Worm (Caenorhabditis elegans) whole organism, L4 larva: ENCODE measurements around the gene F54F7.2.
A peak's percentile ranks its signal among the peaks of the same experiment; 100 is the strongest.

ENCODE experiments used
- F10B5.3 ChIP-seq: sonication (generic microtip); optimal IDR thresholded peaks from 2 replicates; lab custom pipeline; 2016; ENCODE audit warnings: mild to moderate bottlenecking, missing genetic modification characterization, missing compliant biosample characterization
- Y48G9A.11 ChIP-seq: fragments of 200-800 bp; sonication (Bioruptor generic); IDR thresholded peaks from 2 replicates; pipeline ENCODE4 v1.3.6; 2022; ENCODE audit warnings: missing genetic modification reagents, missing genetic modification characterization, missing compliant biosample characterization
- Y5F2A.4 ChIP-seq: fragments of 200-800 bp; sonication (Bioruptor generic); optimal IDR thresholded peaks from 2 replicates; lab custom pipeline; 2018; ENCODE audit warnings: mild to moderate bottlenecking, missing genetic modification characterization, missing compliant biosample characterization
- Y75B8A.6 ChIP-seq: fragments of 200-800 bp; sonication (Bioruptor generic); IDR thresholded peaks from 2 replicates; pipeline ENCODE4 v1.3.6; 2022; ENCODE audit warnings: missing genetic modification reagents, missing genetic modification characterization, missing compliant biosample characterization
- ZK546.5 ChIP-seq, 2 experiments: sonication (generic microtip); optimal IDR thresholded peaks; 2 replicates each; lab custom pipeline; 2017; ENCODE audit warnings: missing biosample characterization in 2 of 2, missing genetic modification characterization in 2 of 2
- arid-1 ChIP-seq: fragments of 200-800 bp; sonication (Bioruptor generic); conservative IDR thresholded peaks from 2 replicates; pipeline ENCODE4 v1.3.6; 2022; ENCODE audit warnings: missing genetic modification reagents, missing genetic modification characterization, missing compliant biosample characterization
- ceh-28 ChIP-seq: fragments of 150-350 bp; optimal IDR thresholded peaks from 2 replicates; lab custom pipeline; 2014; ENCODE audit warnings: missing biosample characterization, missing genetic modification reagents, missing genetic modification characterization
- ceh-44 ChIP-seq: fragments of 200-800 bp; sonication (Bioruptor generic); IDR thresholded peaks from 2 replicates; pipeline ENCODE4 v1.3.6; 2022; ENCODE audit warnings: missing genetic modification reagents, missing genetic modification characterization, missing compliant biosample characterization
- ceh-82 ChIP-seq: sonication (generic microtip); optimal IDR thresholded peaks from 2 replicates; lab custom pipeline; 2017; ENCODE audit warnings: missing biosample characterization, missing genetic modification characterization
- ctbp-1 ChIP-seq: fragments of 200-800 bp; sonication (Bioruptor generic); IDR thresholded peaks from 2 replicates; pipeline ENCODE4 v1.3.6; 2022; ENCODE audit warnings: missing genetic modification reagents, missing genetic modification characterization, missing compliant biosample characterization
- daf-16 ChIP-seq, 3 experiments: sonication (generic microtip); optimal IDR thresholded peaks; 2 replicates each; lab custom pipeline; 2016 to 2017; ENCODE audit warnings: missing genetic modification characterization in 3 of 3, missing genetic modification reagents in 3 of 3, mild to moderate bottlenecking in 2 of 3, missing compliant biosample characterization in 2 of 3, missing biosample characterization in 1 of 3, moderate library complexity in 1 of 3
- daf-8 ChIP-seq: fragments of 200-800 bp; sonication (Bioruptor generic); IDR thresholded peaks from 2 replicates; pipeline ENCODE4 v1.3.6; 2022; ENCODE audit warnings: missing genetic modification characterization, missing compliant biosample characterization
- dmd-6 ChIP-seq: fragments of 200-800 bp; sonication (Bioruptor generic); IDR thresholded peaks from 2 replicates; pipeline ENCODE4 v1.3.6; 2022; ENCODE audit warnings: missing genetic modification reagents, missing genetic modification characterization, missing compliant biosample characterization
- dmd-8 ChIP-seq: fragments of 200-800 bp; sonication (Bioruptor generic); IDR thresholded peaks from 2 replicates; pipeline ENCODE4 v1.3.6; 2022; ENCODE audit warnings: missing genetic modification characterization, missing compliant biosample characterization
- dve-1 ChIP-seq: sonication (generic microtip); optimal IDR thresholded peaks from 2 replicates; lab custom pipeline; 2017; ENCODE audit warnings: antibody characterized with exemption, mild to moderate bottlenecking, missing genetic modification characterization, missing compliant biosample characterization; ENCODE audit not compliant: insufficient read depth
- egl-43 ChIP-seq: fragments of 200-800 bp; sonication (Bioruptor generic); IDR thresholded peaks from 2 replicates; pipeline ENCODE4 v1.3.6; 2022; ENCODE audit warnings: missing genetic modification reagents, missing genetic modification characterization, missing compliant biosample characterization
- fkh-10 ChIP-seq: fragments of 150-350 bp; optimal IDR thresholded peaks from 2 replicates; lab custom pipeline; 2014; ENCODE audit warnings: missing biosample characterization, missing genetic modification reagents, missing genetic modification characterization
- lim-7 ChIP-seq: fragments of 200-800 bp; sonication (Bioruptor generic); IDR thresholded peaks from 2 replicates; pipeline ENCODE4 v1.3.6; 2022; ENCODE audit warnings: missing genetic modification characterization, missing compliant biosample characterization
- lin-1 ChIP-seq: fragments of 200-800 bp; sonication (Bioruptor generic); IDR thresholded peaks from 2 replicates; pipeline ENCODE4 v1.3.6; 2022; ENCODE audit warnings: missing genetic modification reagents, missing genetic modification characterization, missing compliant biosample characterization
- lin-15B ChIP-seq: fragments of 150-350 bp; sonication (generic microtip); optimal IDR thresholded peaks from 3 replicates; lab custom pipeline; 2014; ENCODE audit warnings: missing biosample characterization, missing genetic modification characterization
- lin-29 ChIP-seq: fragments of 200-800 bp; sonication (Bioruptor generic); IDR thresholded peaks from 2 replicates; pipeline ENCODE4 v1.3.6; 2022; ENCODE audit warnings: missing genetic modification reagents, missing genetic modification characterization, missing compliant biosample characterization
- lin-38 ChIP-seq: fragments of 200-800 bp; sonication (Bioruptor generic); IDR thresholded peaks from 2 replicates; pipeline ENCODE4 v1.3.6; 2022; ENCODE audit warnings: missing genetic modification reagents, missing genetic modification characterization, missing compliant biosample characterization
- madf-9 ChIP-seq: fragments of 200-800 bp; sonication (Bioruptor generic); conservative IDR thresholded peaks from 2 replicates; pipeline ENCODE4 v1.3.6; 2022; ENCODE audit warnings: missing genetic modification reagents, missing genetic modification characterization, missing compliant biosample characterization
- mdt-29 ChIP-seq: fragments of 200-800 bp; sonication (Bioruptor generic); IDR thresholded peaks from 2 replicates; pipeline ENCODE4 v1.3.6; 2022; ENCODE audit warnings: missing genetic modification reagents, missing genetic modification characterization, missing compliant biosample characterization
- mep-1 ChIP-seq: fragments of 150-350 bp; sonication (generic microtip); optimal IDR thresholded peaks from 3 replicates; lab custom pipeline; 2014; ENCODE audit warnings: missing biosample characterization, missing genetic modification characterization
- nhr-10 ChIP-seq: fragments of 150-350 bp; optimal IDR thresholded peaks from 2 replicates; lab custom pipeline; 2014; ENCODE audit warnings: missing biosample characterization, missing genetic modification characterization
- nhr-111 ChIP-seq: fragments of 200-800 bp; sonication (Bioruptor generic); optimal IDR thresholded peaks from 2 replicates; lab custom pipeline; 2018; ENCODE audit warnings: mild to moderate bottlenecking, missing genetic modification characterization, missing compliant biosample characterization
- nhr-28 ChIP-seq: fragments of 150-350 bp; optimal IDR thresholded peaks from 2 replicates; lab custom pipeline; 2014; ENCODE audit warnings: missing biosample characterization, missing genetic modification characterization
- nhr-41 ChIP-seq: fragments of 200-800 bp; sonication (Bioruptor generic); IDR thresholded peaks from 2 replicates; pipeline ENCODE4 v1.3.6; 2022; ENCODE audit warnings: missing genetic modification reagents, missing genetic modification characterization, missing compliant biosample characterization
- nhr-42 ChIP-seq: fragments of 200-800 bp; sonication (Bioruptor generic); IDR thresholded peaks from 2 replicates; pipeline ENCODE4 v1.3.6; 2022; ENCODE audit warnings: missing genetic modification characterization, missing compliant biosample characterization
- nhr-6 ChIP-seq: fragments of 150-350 bp; optimal IDR thresholded peaks from 2 replicates; lab custom pipeline; 2014; ENCODE audit warnings: missing biosample characterization, missing genetic modification characterization
- pqm-1 ChIP-seq: sonication (generic microtip); optimal IDR thresholded peaks from 2 replicates; lab custom pipeline; 2017; ENCODE audit warnings: missing biosample characterization, missing genetic modification characterization
- snpc-1.2 ChIP-seq: fragments of 200-800 bp; sonication (Bioruptor generic); IDR thresholded peaks from 2 replicates; pipeline ENCODE4 v1.3.6; 2022; ENCODE audit warnings: missing genetic modification reagents, missing genetic modification characterization, missing compliant biosample characterization
- snpc-4 ChIP-seq: fragments of 150-350 bp; optimal IDR thresholded peaks from 2 replicates; lab custom pipeline; 2014; ENCODE audit warnings: missing biosample characterization, missing genetic modification characterization
- spr-1 ChIP-seq: sonication (generic microtip); optimal IDR thresholded peaks from 2 replicates; lab custom pipeline; 2016; ENCODE audit warnings: mild to moderate bottlenecking, missing genetic modification characterization, missing compliant biosample characterization
- spr-3 ChIP-seq: fragments of 200-800 bp; sonication (Bioruptor generic); optimal IDR thresholded peaks from 2 replicates; lab custom pipeline; 2018; ENCODE audit warnings: mild to moderate bottlenecking, missing genetic modification characterization, missing compliant biosample characterization
- unc-39 ChIP-seq: sonication (generic microtip); optimal IDR thresholded peaks from 2 replicates; lab custom pipeline; 2017; ENCODE audit warnings: missing biosample characterization, missing genetic modification characterization
- zag-1 ChIP-seq: fragments of 150-350 bp; optimal IDR thresholded peaks from 2 replicates; lab custom pipeline; 2014; ENCODE audit warnings: missing biosample characterization, missing genetic modification characterization
- zfp-3 ChIP-seq: fragments of 200-800 bp; sonication (Bioruptor generic); conservative IDR thresholded peaks from 2 replicates; pipeline ENCODE4 v1.3.6; 2022; ENCODE audit warnings: missing genetic modification reagents, missing genetic modification characterization, missing compliant biosample characterization

The F54F7.2 gene

ce11 chrX:11872210-11872609, 28.7 kb downstream of the F54F7.2 start (continued):
- TF ChIP-seq lin-38 (no peak), Y5F2A.4 (GFP tag; lab: Kevin White, UChicago) (no peak), lin-15B (tag; lab: Kevin White, UChicago) (no peak), Y48G9A.11 (GFP tag; lab: Robert Waterston, UW) (no peak), arid-1 (GFP tag; lab: Robert Waterston, UW) (peak; percentile 63), ZK546.5 (tag; optimal IDR thresholded peaks at IDR 0.05; lab: Kevin White, UChicago) (no peak), lim-7 (GFP tag; lab: Robert Waterston, UW) (peak; percentile 76; the same call in 1 of the 2 replicates), snpc-4 (tag; lab: Kevin White, UChicago) (no peak), snpc-1.2 (GFP tag; lab: Robert Waterston, UW) (peak; percentile 78; the same call in 1 of the 2 replicates), nhr-41 (GFP tag; lab: Robert Waterston, UW) (peak; percentile 32; the same call in 1 of the 2 replicates), egl-43 (GFP tag; lab: Robert Waterston, UW) (no peak; the same call in none of the 2 replicates), dmd-8 (GFP tag; lab: Robert Waterston, UW) (0 out of 2 replicates have a peak, but pooled peaks have one; percentile 61), nhr-111 (GFP tag; lab: Kevin White, UChicago) (peak; percentile 27), mdt-29 (GFP tag; lab: Robert Waterston, UW) (peak; percentile 71; the same call in 1 of the 2 replicates), Y75B8A.6 (GFP tag; lab: Robert Waterston, UW) (0 out of 2 replicates have a peak, but pooled peaks have one; percentile 20), daf-16 (GFP tag; optimal IDR thresholded peaks at IDR 0.05; lab: Kevin White, UChicago) (peak in 1 of 2 experiments; percentile 83), daf-16 (tag; optimal IDR thresholded peaks at IDR 0.05; lab: Kevin White, UChicago) (peak; percentile 75), ctbp-1 (GFP tag; lab: Robert Waterston, UW) (peak; percentile 61; the same call in 1 of the 2 replicates), ceh-44 (GFP tag; lab: Robert Waterston, UW) (0 out of 2 replicates have a peak, but pooled peaks have one; percentile 26), madf-9 (GFP tag; lab: Robert Waterston, UW) (0 out of 2 replicates have a peak, but pooled peaks have one; percentile 29), daf-8 (GFP tag; lab: Robert Waterston, UW) (no peak), ceh-28 (no peak)
- TF ChIP-seq, all 104 proteins: peak for 28

ce11 chrX:11875260-11875659, 31.8 kb downstream of the F54F7.2 start, which contains the start of gene Y62H9A.1:
Gene Y62H9A.1, plus strand, starts transcription at chrX:11875541.
- no peak for TF ChIP-seq nhr-28 (tag; lab: Kevin White, UChicago)
- TF ChIP-seq ceh-82 (tag; lab: Kevin White, UChicago) = no peak
- no peak for TF ChIP-seq lim-7 (GFP tag; lab: Robert Waterston, UW)
- no peak for TF ChIP-seq mdt-29 (GFP tag; lab: Robert Waterston, UW)
- TF ChIP-seq fkh-10 = no peak
- TF ChIP-seq nhr-10 (tag; lab: Kevin White, UChicago) = no peak
- TF ChIP-seq zag-1 (tag; lab: Kevin White, UChicago) = no peak
- TF ChIP-seq spr-3 (GFP tag; lab: Kevin White, UChicago) = no peak
- no peak for TF ChIP-seq nhr-6 (tag; lab: Kevin White, UChicago)
- TF ChIP-seq dve-1 (tag; lab: Kevin White, UChicago) = no peak
- TF ChIP-seq spr-1 (tag; lab: Kevin White, UChicago) = no peak
- TF ChIP-seq ceh-28 = no peak
- no peak for TF ChIP-seq mep-1 (tag; lab: Kevin White, UChicago)
- no peak for TF ChIP-seq lin-29 (GFP tag; lab: Robert Waterston, UW)
- TF ChIP-seq F10B5.3 (tag; lab: Kevin White, UChicago) = no peak
- no peak for TF ChIP-seq lin-1 (GFP tag; lab: Robert Waterston, UW)
- no peak for TF ChIP-seq nhr-42 (GFP tag; lab: Robert Waterston, UW)
- no peak for TF ChIP-seq unc-39 (tag; lab: Kevin White, UChicago)
- TF ChIP-seq, all 104 proteins: peak for 0

ce11 chrX:11878109-11878508, 34.6 kb downstream of the F54F7.2 start, which contains the start of gene Y62H9A.2:
Gene Y62H9A.2, minus strand, starts transcription at chrX:11878209.
- TF ChIP-seq dmd-6 (GFP tag; lab: Robert Waterston, UW) (no peak), lim-7 (GFP tag; lab: Robert Waterston, UW) (no peak), pqm-1 (tag; lab: Kevin White, UChicago) (no peak), nhr-42 (GFP tag; lab: Robert Waterston, UW) (no peak), zfp-3 (GFP tag; lab: Robert Waterston, UW) (no peak)
